Worm (Caenorhabditis elegans) whole organism, L4/young adult: ENCODE measurements around the gene Y14H12A.2.

Experiments
- W03F9.2 ChIP-seq: fragments of 150-350 bp; optimal IDR thresholded peaks from 2 replicates; lab custom pipeline; 2014; ENCODE audit warnings: missing biosample characterization, missing genetic modification characterization
- dao-5 ChIP-seq: sonication (generic microtip); optimal IDR thresholded peaks from 2 replicates; lab custom pipeline; 2016; ENCODE audit warnings: missing genotype, missing genetic modification characterization, moderate library complexity, missing compliant biosample characterization
- him-1 ChIP-seq: sonication (generic microtip); optimal IDR thresholded peaks from 2 replicates; lab custom pipeline; 2016; ENCODE audit warnings: missing genotype, missing genetic modification reagents, missing genetic modification characterization, missing compliant biosample characterization

ce11 chrII:3967061-3967460 lies 22.4 kb downstream of the Y14H12A.2 start:
- TF ChIP-seq him-1 (tag; lab: Kevin White, UChicago) (no peak), W03F9.2 (tag; lab: Kevin White, UChicago) (no peak), dao-5 (no peak)
